Fruit fly (Drosophila melanogaster): Measurements from ENCODE around the gene Nmdmc.

Nmdmc gene

dm6 chr3R:9051937-9052680 is 1.8 kb upstream of the Nmdmc start, which contains the start of gene Kdm2 (continued):
- TF ChIP-seq insv (GFP tag; optimal IDR thresholded peaks at IDR 0.05) (peak in 1 of 2 experiments; percentile 36), ac (GFP tag; optimal IDR thresholded peaks at IDR 0.05) (no peak), CG8089 (GFP tag; optimal IDR thresholded peaks at IDR 0.05) (no peak), CG3847 (GFP tag; IDR thresholded peaks at IDR 0.05) (no peak), CG12769 (tag; optimal IDR thresholded peaks at IDR 0.05) (no peak), CG13123 (GFP tag; optimal IDR thresholded peaks at IDR 0.05) (no peak), Mrtf (GFP tag; IDR thresholded peaks at IDR 0.05) (no peak), gcm2 (GFP tag; optimal IDR thresholded peaks at IDR 0.05) (no peak), ssp (GFP tag; IDR thresholded peaks at IDR 0.05) (no peak), HLH3B (GFP tag; IDR thresholded peaks at IDR 0.05) (no peak), CG4328 (GFP tag; optimal IDR thresholded peaks at IDR 0.05) (no peak), Fer3 (tag; optimal IDR thresholded peaks at IDR 0.05) (peak; percentile 42), CG11093 (GFP tag; IDR thresholded peaks at IDR 0.05) (no peak), CG43689 (GFP tag; IDR thresholded peaks at IDR 0.05) (no peak), CG17359 (tag; optimal IDR thresholded peaks at IDR 0.05) (peak; percentile 30), CG18619 (GFP tag; optimal IDR thresholded peaks at IDR 0.05) (no peak), CG9817 (tag; optimal IDR thresholded peaks at IDR 0.05) (no peak), CG14441 (GFP tag; IDR thresholded peaks at IDR 0.05) (no peak), lbe (GFP tag; optimal IDR thresholded peaks at IDR 0.05) (peak; percentile 4), CG18599 (GFP tag; optimal IDR thresholded peaks at IDR 0.05) (no peak), CG16863 (GFP tag; optimal IDR thresholded peaks at IDR 0.05) (no peak), C15 (GFP tag; IDR thresholded peaks at IDR 0.05) (no peak), CoRest (tag; optimal IDR thresholded peaks at IDR 0.05) (no peak), dysf (GFP tag; IDR thresholded peaks at IDR 0.05) (no peak), peb (GFP tag; IDR thresholded peaks at IDR 0.05) (no peak), sob (GFP tag; IDR thresholded peaks at IDR 0.05) (no peak), Optix (GFP tag; IDR thresholded peaks at IDR 0.05) (no peak), eve (GFP tag; optimal IDR thresholded peaks at IDR 0.05) (no peak), ranshi (GFP tag; IDR thresholded peaks at IDR 0.05) (no peak), CG14667 (GFP tag; IDR thresholded peaks at IDR 0.05) (no peak), CG1233 (GFP tag; optimal IDR thresholded peaks at IDR 0.05) (peak; percentile 30), salm (tag; optimal IDR thresholded peaks at IDR 0.05) (no peak), D19B (GFP tag; optimal IDR thresholded peaks at IDR 0.05) (no peak), sens (GFP tag) (peak; percentile 73), Chrac-16 (GFP tag; optimal IDR thresholded peaks at IDR 0.05) (no peak), CG11504 (tag; optimal IDR thresholded peaks at IDR 0.05) (peak; percentile 42), ERR (GFP tag; optimal IDR thresholded peaks at IDR 0.05) (no peak), ro (GFP tag; IDR thresholded peaks at IDR 0.05) (no peak), Sox102F (GFP tag; optimal IDR thresholded peaks at IDR 0.05) (no peak), CG7357 (GFP tag; IDR thresholded peaks at IDR 0.05) (no peak), CG42726 (GFP tag; IDR thresholded peaks at IDR 0.05; ENCODE audit: partially characterized antibody) (no peak), HmgZ (tag; optimal IDR thresholded peaks at IDR 0.05) (peak; percentile 36), tgo (GFP tag; IDR thresholded peaks at IDR 0.05) (no peak), ken (GFP tag; IDR thresholded peaks at IDR 0.05) (no peak), prd (optimal IDR thresholded peaks at IDR 0.05) (no peak), prd (GFP tag; IDR thresholded peaks at IDR 0.05) (no peak), corto (GFP tag; optimal IDR thresholded peaks at IDR 0.05) (peak; percentile 41), fd64A (GFP tag; optimal IDR thresholded peaks at IDR 0.05) (no peak), dmrt99B (tag; optimal IDR thresholded peaks at IDR 0.05) (peak; percentile 1), CG3065 (GFP tag; optimal IDR thresholded peaks at IDR 0.05) (no peak), zfh1 (GFP tag; IDR thresholded peaks at IDR 0.05) (no peak), HHEX (GFP tag; optimal IDR thresholded peaks at IDR 0.05) (no peak)

All from whole organism, embryonic.